Worm (Caenorhabditis elegans) whole organism, early embryonic: ENCODE data around the gene C06G4.6.

Experiments
- B0310.2 ChIP-seq: sonication (generic microtip); optimal IDR thresholded peaks from 2 replicates; lab custom pipeline; 2016; ENCODE audit warnings: mild to moderate bottlenecking, missing genetic modification characterization, missing compliant biosample characterization
- F13C5.2 ChIP-seq: sonication (generic microtip); optimal IDR thresholded peaks from 2 replicates; lab custom pipeline; 2017; ENCODE audit warnings: mild to moderate bottlenecking, missing genetic modification characterization, inconsistent platforms, missing compliant biosample characterization
- aly-1 ChIP-seq: sonication (generic microtip); optimal IDR thresholded peaks from 2 replicates; lab custom pipeline; 2016; ENCODE audit warnings: missing genetic modification characterization, missing compliant biosample characterization
- ama-1 ChIP-seq: fragments of 150-350 bp; optimal IDR thresholded peaks from 2 replicates; lab custom pipeline; 2014
- ceh-13 ChIP-seq: fragments of 200-800 bp; sonication (Bioruptor generic); optimal IDR thresholded peaks from 2 replicates; lab custom pipeline; 2018; ENCODE audit warnings: mild to moderate bottlenecking, missing genetic modification characterization, missing compliant biosample characterization
- ceh-36 ChIP-seq: sonication (generic microtip); optimal IDR thresholded peaks from 2 replicates; lab custom pipeline; 2016; ENCODE audit warnings: missing genetic modification characterization, inconsistent platforms, missing compliant biosample characterization
- ets-7 ChIP-seq: sonication (generic microtip); optimal IDR thresholded peaks from 2 replicates; lab custom pipeline; 2016; ENCODE audit warnings: missing genotype, missing genetic modification characterization, missing compliant biosample characterization
- flt-1 ChIP-seq: fragments of 200-800 bp; sonication (Bioruptor generic); IDR thresholded peaks from 2 replicates; pipeline ENCODE4 v1.3.6; 2022; ENCODE audit warnings: missing genetic modification characterization, missing compliant biosample characterization
- hmbx-1 ChIP-seq: sonication (generic microtip); optimal IDR thresholded peaks from 2 replicates; lab custom pipeline; 2016; ENCODE audit warnings: mild to moderate bottlenecking, missing genetic modification characterization, missing compliant biosample characterization
- hmg-4 ChIP-seq: fragments of 200-800 bp; sonication (Bioruptor generic); optimal IDR thresholded peaks from 2 replicates; lab custom pipeline; 2018; ENCODE audit warnings: mild to moderate bottlenecking, missing genetic modification characterization, missing compliant biosample characterization
- hnd-1 ChIP-seq: sonication (generic microtip); optimal IDR thresholded peaks from 2 replicates; lab custom pipeline; 2016; ENCODE audit warnings: missing genetic modification characterization, missing compliant biosample characterization
- pes-1 ChIP-seq: fragments of 200-800 bp; sonication (Bioruptor generic); IDR thresholded peaks from 2 replicates; pipeline ENCODE4 v1.3.6; 2022; ENCODE audit warnings: missing genetic modification reagents, missing genetic modification characterization, missing compliant biosample characterization
- scrt-1 ChIP-seq: fragments of 200-800 bp; sonication (Bioruptor generic); IDR thresholded peaks from 2 replicates; pipeline ENCODE4 v1.3.6; 2022; ENCODE audit warnings: missing genetic modification characterization, missing compliant biosample characterization
- sea-1 ChIP-seq: fragments of 200-800 bp; sonication (Bioruptor generic); conservative IDR thresholded peaks from 2 replicates; pipeline ENCODE4 v1.3.6; 2022; ENCODE audit warnings: missing genetic modification characterization, missing compliant biosample characterization
- tbx-11 ChIP-seq: fragments of 200-800 bp; sonication (Bioruptor generic); IDR thresholded peaks from 2 replicates; pipeline ENCODE4 v1.3.6; 2022; ENCODE audit warnings: missing genetic modification characterization, missing compliant biosample characterization
- tbx-37 ChIP-seq: fragments of 200-800 bp; sonication (Bioruptor generic); conservative IDR thresholded peaks from 2 replicates; pipeline ENCODE4 v1.3.6; 2022; ENCODE audit warnings: missing genetic modification reagents, missing genetic modification characterization, missing compliant biosample characterization
- tra-4 ChIP-seq: sonication (generic microtip); optimal IDR thresholded peaks from 2 replicates; lab custom pipeline; 2017; ENCODE audit warnings: missing genetic modification characterization, missing compliant biosample characterization

C06G4.6 gene

DNA sequence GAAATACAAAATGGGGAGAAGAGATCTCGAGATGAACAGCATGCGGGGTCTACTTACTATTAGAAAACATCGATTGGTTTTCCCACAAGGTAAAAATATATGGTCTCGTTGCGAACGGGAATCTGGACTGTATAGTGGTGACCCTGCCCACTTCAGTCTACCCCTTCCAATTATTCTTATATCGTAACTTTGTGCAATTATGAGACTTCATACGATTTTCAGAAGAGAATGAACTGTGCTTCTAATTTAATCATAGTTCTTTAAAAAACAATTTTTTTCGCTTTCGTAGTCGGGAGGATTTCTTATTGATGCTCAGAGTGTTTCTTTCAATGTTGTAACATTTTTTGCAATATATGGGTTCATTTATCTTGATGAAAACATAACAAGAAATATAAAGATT lies 32.1 kb upstream of the C06G4.6 start, which contains the start of gene F54H12.5:
F54H12.5 (minus strand) TSS at position 101 of the 400 bp plus-strand sequence.
- no peak for TF ChIP-seq sea-1
- TF ChIP-seq ceh-13 (GFP tag; lab: Kevin White, UChicago), result no peak
- TF ChIP-seq hmbx-1, result no peak
- no peak for TF ChIP-seq tbx-11
- TF ChIP-seq hnd-1, result no peak
- no peak for TF ChIP-seq aly-1 (tag; lab: Kevin White, UChicago)
- no peak for TF ChIP-seq B0310.2 (tag; lab: Kevin White, UChicago)
- no peak for TF ChIP-seq scrt-1 (GFP tag; lab: Robert Waterston, UW)
- no peak for TF ChIP-seq hmg-4 (GFP tag; lab: Kevin White, UChicago)
- no peak for TF ChIP-seq ceh-36 (tag; lab: Kevin White, UChicago)
- no peak for TF ChIP-seq pes-1 (GFP tag; lab: Robert Waterston, UW)
- no peak for TF ChIP-seq flt-1 (GFP tag; lab: Robert Waterston, UW)

DNA sequence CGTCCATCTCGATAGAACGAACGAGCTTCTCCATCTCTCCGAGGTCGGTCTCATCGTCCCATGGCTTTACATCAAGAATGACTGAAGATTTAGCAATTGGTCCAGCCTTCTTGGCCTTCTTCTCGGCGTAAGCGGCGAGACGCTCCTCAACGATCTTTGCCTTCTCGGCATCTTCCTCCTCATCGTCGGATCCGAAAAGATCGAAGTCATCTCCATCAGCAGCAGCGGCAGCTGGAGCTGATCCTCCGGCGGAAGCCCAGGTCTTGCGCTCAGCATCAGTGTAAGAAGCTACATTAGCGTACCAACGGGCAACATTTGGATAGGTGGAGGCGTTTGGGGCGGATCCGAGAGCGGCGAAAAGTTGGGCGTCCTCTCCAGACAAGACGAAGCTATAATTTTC lies 31.5 kb upstream of the C06G4.6 start:
- TF ChIP-seq ama-1 (lab: Kevin White, UChicago) (no peak), tbx-37 (GFP tag; lab: Robert Waterston, UW) (no peak), sea-1 (no peak)

DNA sequence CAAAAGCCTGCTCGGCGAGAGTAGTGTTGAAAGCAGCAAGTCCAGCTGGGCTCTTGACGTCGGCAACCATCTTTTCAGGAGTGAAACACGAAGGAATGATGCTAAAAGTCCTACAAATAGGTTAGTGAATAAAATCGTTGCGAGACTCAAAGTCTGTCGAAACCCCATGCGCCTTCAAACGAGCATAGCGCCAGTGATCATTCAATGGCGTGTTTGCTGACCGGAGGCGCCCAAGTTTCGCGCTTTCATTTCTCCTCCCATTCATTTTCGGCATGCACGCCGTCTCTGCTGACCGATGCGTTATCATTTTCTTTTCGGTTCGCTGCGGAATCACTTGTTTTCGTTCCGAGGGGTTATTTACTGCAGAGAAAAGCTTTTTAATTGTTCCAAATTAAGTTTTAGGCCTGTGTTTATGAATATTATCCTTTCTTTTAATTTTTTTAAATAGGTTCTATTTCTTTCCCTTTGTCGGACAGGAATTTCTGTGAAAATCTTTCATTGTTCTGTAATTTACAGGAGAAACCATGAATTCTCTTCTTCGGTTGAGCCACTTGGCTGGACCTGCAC lies 30.9 kb upstream of the C06G4.6 start, which contains the start of the genes eef-1B.1 and aco-2:
eef-1B.1 (minus strand) TSS at position 186 of the 567 bp plus-strand sequence.
aco-2 (plus strand) TSS at position 517 of the 567 bp plus-strand sequence.
- peak; percentile 44 for TF ChIP-seq F13C5.2 (tag; lab: Kevin White, UChicago)
- TF ChIP-seq ceh-13 (GFP tag; lab: Kevin White, UChicago), result no peak

DNA sequence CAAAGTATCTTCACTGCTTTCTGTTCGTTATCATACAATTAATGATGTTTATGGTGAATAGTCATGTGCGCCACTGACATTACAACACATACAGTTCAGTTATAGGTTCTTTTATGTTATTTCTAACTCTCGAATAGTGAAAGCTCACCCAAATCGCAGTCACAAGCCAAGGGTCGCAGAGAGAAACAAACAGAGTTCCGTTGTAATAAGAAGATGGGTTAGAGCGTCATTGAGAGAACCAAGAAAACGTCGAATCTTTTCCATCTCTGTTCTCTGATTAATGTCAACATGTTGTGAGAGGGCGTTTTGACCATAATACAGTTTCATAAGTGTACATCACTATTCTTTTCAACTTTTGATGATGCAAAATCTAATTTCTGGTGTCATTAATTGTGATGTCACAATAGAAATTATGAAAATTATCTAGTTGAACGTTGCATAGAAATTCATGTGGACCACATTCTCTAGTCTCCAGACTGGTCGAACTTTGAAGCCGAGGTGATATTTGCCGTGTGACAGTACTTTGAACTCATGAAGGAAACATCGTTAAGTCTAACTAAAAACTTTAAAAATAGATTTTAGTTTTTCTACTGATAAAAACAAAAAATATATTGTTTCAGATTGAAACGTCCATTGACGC lies 30.1 kb upstream of the C06G4.6 start:
- TF ChIP-seq F13C5.2 (tag; lab: Kevin White, UChicago) (no peak), tbx-11 (no peak), pes-1 (GFP tag; lab: Robert Waterston, UW) (no peak), flt-1 (GFP tag; lab: Robert Waterston, UW) (no peak), hmg-4 (GFP tag; lab: Kevin White, UChicago) (no peak), tra-4 (no peak), ceh-36 (tag; lab: Kevin White, UChicago) (no peak), ama-1 (lab: Kevin White, UChicago) (no peak), scrt-1 (GFP tag; lab: Robert Waterston, UW) (no peak), ceh-13 (GFP tag; lab: Kevin White, UChicago) (no peak), hmbx-1 (no peak), aly-1 (tag; lab: Kevin White, UChicago) (no peak), B0310.2 (tag; lab: Kevin White, UChicago) (no peak), sea-1 (no peak), tbx-37 (GFP tag; lab: Robert Waterston, UW) (no peak), hnd-1 (no peak)

DNA sequence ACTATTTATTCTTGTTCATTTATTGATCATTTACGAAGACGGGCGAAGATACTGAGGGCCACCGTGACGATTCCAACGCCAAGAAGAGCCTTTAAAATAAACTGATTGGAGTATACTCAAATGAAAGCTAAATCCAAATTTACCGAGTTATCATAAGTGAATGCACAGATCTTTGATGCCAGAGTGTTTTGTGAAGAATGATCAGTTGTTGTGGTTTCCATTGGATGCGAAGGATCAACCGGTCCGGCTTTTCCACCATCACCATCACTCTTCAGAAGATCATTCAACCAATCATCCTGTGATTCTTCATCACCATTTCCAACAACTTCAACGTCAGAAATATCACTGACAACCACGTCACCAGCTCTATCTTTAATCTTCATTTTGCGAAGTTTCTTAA lies 27.0 kb upstream of the C06G4.6 start:
- TF ChIP-seq scrt-1 (GFP tag; lab: Robert Waterston, UW) (no peak), tbx-37 (GFP tag; lab: Robert Waterston, UW) (no peak), aly-1 (tag; lab: Kevin White, UChicago) (no peak), ceh-36 (tag; lab: Kevin White, UChicago) (no peak)

DNA sequence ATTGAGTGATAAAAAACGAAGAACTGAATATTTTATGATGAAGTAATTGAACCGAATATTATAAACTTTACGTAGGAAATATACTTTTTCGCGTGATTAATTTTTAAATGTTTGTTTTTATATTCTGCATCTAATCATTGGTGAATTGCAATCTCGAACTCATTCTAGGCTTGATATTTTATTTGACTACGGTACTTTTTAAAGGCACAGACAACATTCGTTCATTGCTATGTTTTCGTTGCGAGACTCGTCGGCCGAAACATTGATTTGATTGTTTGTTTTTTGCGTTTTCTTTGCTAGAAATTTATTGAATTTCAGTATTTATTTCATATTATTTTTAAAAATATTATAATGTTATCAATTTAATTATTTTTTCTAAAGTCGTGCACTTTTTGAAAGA lies 26.4 kb upstream of the C06G4.6 start, which contains the start of gene C06G4.4:
C06G4.4 (minus strand) TSS at position 36 of the 400 bp plus-strand sequence.
- TF ChIP-seq scrt-1 (GFP tag; lab: Robert Waterston, UW), result no peak
- no peak for TF ChIP-seq pes-1 (GFP tag; lab: Robert Waterston, UW)
- TF ChIP-seq flt-1 (GFP tag; lab: Robert Waterston, UW), result no peak
- TF ChIP-seq ceh-36 (tag; lab: Kevin White, UChicago), result no peak
- no peak for TF ChIP-seq hmbx-1
- TF ChIP-seq hmg-4 (GFP tag; lab: Kevin White, UChicago), result no peak
- TF ChIP-seq hnd-1, result no peak
- TF ChIP-seq ama-1 (lab: Kevin White, UChicago), result no peak
- no peak for TF ChIP-seq tra-4
- no peak for TF ChIP-seq tbx-11
- TF ChIP-seq B0310.2 (tag; lab: Kevin White, UChicago), result no peak
- no peak for TF ChIP-seq ets-7 (tag; lab: Kevin White, UChicago)
- no peak for TF ChIP-seq tbx-37 (GFP tag; lab: Robert Waterston, UW)
- no peak for TF ChIP-seq F13C5.2 (tag; lab: Kevin White, UChicago)
- no peak for TF ChIP-seq ceh-13 (GFP tag; lab: Kevin White, UChicago)
- no peak for TF ChIP-seq aly-1 (tag; lab: Kevin White, UChicago)
- no peak for TF ChIP-seq sea-1

DNA sequence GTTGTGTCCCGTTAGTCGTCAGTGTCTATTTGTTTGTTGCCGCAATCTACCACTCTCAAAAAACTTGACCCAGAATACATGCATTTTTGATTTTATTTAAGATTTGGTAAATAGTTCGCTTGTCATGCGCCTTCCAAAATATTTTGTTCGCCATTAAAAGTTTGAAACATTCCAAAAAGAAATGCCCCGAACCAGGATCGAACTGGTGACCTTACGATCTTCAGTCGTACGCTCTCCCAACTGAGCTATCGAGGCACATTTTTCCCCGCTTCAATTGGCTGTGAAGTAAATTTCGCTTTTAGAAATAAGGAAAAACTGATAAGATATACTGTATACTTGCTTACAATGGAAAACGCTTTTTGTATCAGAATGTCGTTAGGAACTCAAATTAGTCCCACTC lies 25.9 kb upstream of the C06G4.6 start:
- no peak for TF ChIP-seq pes-1 (GFP tag; lab: Robert Waterston, UW)
- TF ChIP-seq tbx-37 (GFP tag; lab: Robert Waterston, UW), result no peak

DNA sequence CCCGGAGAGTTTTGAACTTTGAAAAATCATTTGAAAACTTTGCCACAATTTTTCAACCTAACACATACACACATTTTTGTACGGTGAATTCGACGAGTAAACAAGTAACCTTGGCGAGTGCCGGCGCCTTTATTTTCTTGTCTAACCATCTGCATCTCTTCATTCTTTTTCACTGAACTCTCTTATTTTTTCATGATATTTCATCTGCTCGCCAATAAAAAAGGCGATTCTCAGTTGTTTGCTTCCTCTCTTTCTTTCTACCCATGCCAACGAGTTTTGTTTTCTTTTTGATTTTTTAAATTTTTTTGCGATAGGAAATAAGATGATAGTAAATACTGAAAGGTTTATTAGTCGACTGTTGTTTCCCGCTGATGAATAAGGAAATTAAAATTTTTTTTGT lies 25.5 kb upstream of the C06G4.6 start:
- no peak for TF ChIP-seq ama-1 (lab: Kevin White, UChicago)
- no peak for TF ChIP-seq ets-7 (tag; lab: Kevin White, UChicago)
